Fruit fly (Drosophila melanogaster) whole organism, embryonic: ENCODE results near the gene Snx21.

ENCODE experiments used
- CG15011 ChIP-seq: fragments of 200-800 bp; sonication (Bioruptor generic); optimal IDR thresholded peaks from 3 replicates; lab custom pipeline; 2018; ENCODE audit warnings: missing biosample characterization, mild to moderate bottlenecking, missing genetic modification characterization
- CG2202 ChIP-seq: fragments of 200-800 bp; sonication (Bioruptor generic); optimal IDR thresholded peaks from 2 replicates; lab custom pipeline; 2018; ENCODE audit warnings: missing biosample characterization, mild to moderate bottlenecking, missing genetic modification characterization
- CG31224 ChIP-seq: fragments of 200-800 bp; sonication (Bioruptor generic); IDR thresholded peaks from 2 replicates; pipeline ENCODE4 v1.3.6; 2022; ENCODE audit warnings: missing biosample characterization, missing genetic modification characterization
- CG8290 ChIP-seq, 3 experiments: fragments of 200-800 bp; sonication (Bioruptor generic); optimal IDR thresholded peaks; 2 replicates each; lab custom pipeline; 2016 to 2019; ENCODE audit warnings: missing biosample characterization in 3 of 3, missing genetic modification characterization in 3 of 3, mild to moderate bottlenecking in 2 of 3, moderate library complexity in 1 of 3
- CG9932 ChIP-seq: fragments of 200-800 bp; sonication (Bioruptor generic); IDR thresholded peaks from 2 replicates; pipeline ENCODE4 v1.3.6; 2022; ENCODE audit warnings: missing biosample characterization, missing genetic modification characterization
- Dp ChIP-seq: fragments of 200-800 bp; sonication (Bioruptor generic); optimal IDR thresholded peaks from 2 replicates; lab custom pipeline; 2018; ENCODE audit warnings: missing biosample characterization, mild to moderate bottlenecking, missing genetic modification characterization, moderate library complexity
- Rfx ChIP-seq: fragments of 200-800 bp; sonication (Bioruptor generic); IDR thresholded peaks from 2 replicates; pipeline ENCODE4 v1.3.6; 2022; ENCODE audit warnings: missing biosample characterization, missing genetic modification characterization
- grn ChIP-seq: fragments of 200-800 bp; sonication (Bioruptor generic); optimal IDR thresholded peaks from 3 replicates; lab custom pipeline; 2017; ENCODE audit warnings: missing biosample characterization, missing genetic modification characterization
- tna ChIP-seq: fragments of 200-800 bp; sonication (Bioruptor generic); IDR thresholded peaks from 2 replicates; pipeline ENCODE4 v1.3.6; 2022; ENCODE audit warnings: missing biosample characterization, missing genetic modification characterization; ENCODE audit not compliant: partially characterized antibody

dm6 chr2L:2799909-2800478, 34.5 kb upstream of the Snx21 start, which contains the start of gene Syt1:
- TF ChIP-seq CG31224 (GFP tag; lab: Robert Waterston, UW) (no peak), Dp (GFP tag; lab: Kevin White, UChicago) (no peak), CG15011 (no peak), CG8290 (GFP tag; optimal IDR thresholded peaks at IDR 0.05; lab: Kevin White, UChicago) (no peak), CG8290 (tag; optimal IDR thresholded peaks at IDR 0.05; lab: Kevin White, UChicago) (peak in 1 of 2 experiments; percentile 0), grn (GFP tag; lab: Kevin White, UChicago) (no peak), CG2202 (no peak), Rfx (GFP tag; lab: Robert Waterston, UW) (no peak), CG9932 (peak; percentile 35; the same call in 1 of the 2 replicates), tna (GFP tag; lab: Robert Waterston, UW) (no peak)
